Worm (Caenorhabditis elegans) whole organism, mixed stage, embryonic: Measurements from ENCODE around the gene Y38H6C.4.

Experiments used
- M03D4.4 ChIP-seq: sonication (generic microtip); optimal IDR thresholded peaks from 2 replicates; lab custom pipeline; 2017; ENCODE audit warnings: mild to moderate bottlenecking, missing genetic modification characterization, missing compliant biosample characterization
- bed-3 ChIP-seq: fragments of 200-800 bp; sonication (Bioruptor generic); optimal IDR thresholded peaks from 3 replicates; lab custom pipeline; 2018; ENCODE audit warnings: mild to moderate bottlenecking, missing genetic modification characterization, moderate library complexity, missing compliant biosample characterization
- blmp-1 ChIP-seq: fragments of 150-350 bp; optimal IDR thresholded peaks from 2 replicates; lab custom pipeline; 2014; ENCODE audit warnings: missing biosample characterization, missing genetic modification characterization
- ceh-39 ChIP-seq: fragments of 150-350 bp; optimal IDR thresholded peaks from 2 replicates; lab custom pipeline; 2014; ENCODE audit warnings: missing biosample characterization, missing genetic modification characterization
- ceh-43 ChIP-seq: fragments of 200-800 bp; sonication (Bioruptor generic); optimal IDR thresholded peaks from 2 replicates; lab custom pipeline; 2018; ENCODE audit warnings: mild to moderate bottlenecking, missing genetic modification characterization, moderate library complexity, missing compliant biosample characterization
- ceh-83 ChIP-seq: fragments of 200-800 bp; sonication (Bioruptor generic); optimal IDR thresholded peaks from 2 replicates; lab custom pipeline; 2018; ENCODE audit warnings: mild to moderate bottlenecking, missing genetic modification characterization, missing compliant biosample characterization
- ces-1 ChIP-seq: fragments of 150-350 bp; optimal IDR thresholded peaks from 2 replicates; lab custom pipeline; 2014; ENCODE audit warnings: missing biosample characterization, missing genetic modification reagents, missing genetic modification characterization
- cnd-1 ChIP-seq: fragments of 200-800 bp; sonication (Bioruptor generic); optimal IDR thresholded peaks from 2 replicates; lab custom pipeline; 2018; ENCODE audit warnings: mild to moderate bottlenecking, missing genetic modification characterization, missing compliant biosample characterization
- drap-1 ChIP-seq: fragments of 200-800 bp; sonication (Bioruptor generic); optimal IDR thresholded peaks from 3 replicates; lab custom pipeline; 2018; ENCODE audit warnings: mild to moderate bottlenecking, missing genetic modification characterization, missing compliant biosample characterization
- elt-1 ChIP-seq: sonication (generic microtip); optimal IDR thresholded peaks from 2 replicates; lab custom pipeline; 2017; ENCODE audit warnings: missing genetic modification characterization, mild to moderate bottlenecking, missing compliant biosample characterization, antibody characterized with exemption, moderate library complexity, borderline replicate concordance; ENCODE audit not compliant: insufficient read depth
- flh-1 ChIP-seq: fragments of 200-800 bp; sonication (Bioruptor generic); optimal IDR thresholded peaks from 2 replicates; lab custom pipeline; 2018; ENCODE audit warnings: mild to moderate bottlenecking, missing genetic modification characterization, moderate library complexity, missing compliant biosample characterization
- hlh-1 ChIP-seq: fragments of 150-350 bp; optimal IDR thresholded peaks from 2 replicates; lab custom pipeline; 2014; ENCODE audit warnings: missing biosample characterization, missing genetic modification reagents, missing genetic modification characterization
- lin-13 ChIP-seq: fragments of 150-350 bp; optimal IDR thresholded peaks from 2 replicates; lab custom pipeline; 2014; ENCODE audit warnings: missing biosample characterization, missing genetic modification characterization
- lin-32 ChIP-seq: fragments of 200-800 bp; sonication (Bioruptor generic); optimal IDR thresholded peaks from 2 replicates; lab custom pipeline; 2018; ENCODE audit warnings: mild to moderate bottlenecking, missing genetic modification characterization, missing compliant biosample characterization
- lsy-2 ChIP-seq: fragments of 150-350 bp; optimal IDR thresholded peaks from 2 replicates; lab custom pipeline; 2014; ENCODE audit warnings: missing biosample characterization, missing genetic modification characterization
- mab-5 ChIP-seq: fragments of 150-350 bp; optimal IDR thresholded peaks from 2 replicates; lab custom pipeline; 2014; ENCODE audit warnings: missing biosample characterization, missing genetic modification characterization
- mep-1 ChIP-seq: fragments of 150-350 bp; optimal IDR thresholded peaks from 2 replicates; lab custom pipeline; 2017; ENCODE audit warnings: missing biosample characterization, missing genetic modification reagents, missing genetic modification characterization, inconsistent platforms
- mls-2 ChIP-seq: sonication (generic microtip); optimal IDR thresholded peaks from 2 replicates; lab custom pipeline; 2016; ENCODE audit warnings: mild to moderate bottlenecking, missing genetic modification characterization, moderate library complexity, missing compliant biosample characterization
- nhr-12 ChIP-seq: fragments of 150-350 bp; optimal IDR thresholded peaks from 2 replicates; lab custom pipeline; 2014; ENCODE audit warnings: missing biosample characterization, missing genetic modification characterization
- nhr-2 ChIP-seq: fragments of 150-350 bp; optimal IDR thresholded peaks from 2 replicates; lab custom pipeline; 2014; ENCODE audit warnings: missing biosample characterization, missing genetic modification characterization
- nhr-237 ChIP-seq: fragments of 150-350 bp; optimal IDR thresholded peaks from 2 replicates; lab custom pipeline; 2014; ENCODE audit warnings: missing biosample characterization, missing genetic modification characterization
- nhr-28 ChIP-seq: fragments of 150-350 bp; optimal IDR thresholded peaks from 2 replicates; lab custom pipeline; 2014; ENCODE audit warnings: missing biosample characterization, missing genetic modification characterization
- nhr-76 ChIP-seq: sonication (generic microtip); optimal IDR thresholded peaks from 2 replicates; lab custom pipeline; 2017; ENCODE audit warnings: missing biosample characterization, missing genetic modification characterization
- pha-4 ChIP-seq: fragments of 150-350 bp; optimal IDR thresholded peaks from 2 replicates; lab custom pipeline; 2018; ENCODE audit warnings: missing biosample characterization, missing genetic modification reagents, missing genetic modification characterization
- sem-2 ChIP-seq: fragments of 200-800 bp; sonication (Bioruptor generic); optimal IDR thresholded peaks from 2 replicates; lab custom pipeline; 2018; ENCODE audit warnings: mild to moderate bottlenecking, missing genetic modification characterization, missing compliant biosample characterization
- snpc-4 ChIP-seq: fragments of 150-350 bp; optimal IDR thresholded peaks from 2 replicates; lab custom pipeline; 2014; ENCODE audit warnings: missing biosample characterization, missing genetic modification characterization
- tbx-8 ChIP-seq: fragments of 200-800 bp; sonication (Bioruptor generic); optimal IDR thresholded peaks from 2 replicates; lab custom pipeline; 2018; ENCODE audit warnings: mild to moderate bottlenecking, missing genetic modification characterization, moderate library complexity, missing compliant biosample characterization
- unc-120 ChIP-seq: sonication (generic microtip); optimal IDR thresholded peaks from 2 replicates; lab custom pipeline; 2017; ENCODE audit warnings: missing genetic modification characterization, missing compliant biosample characterization; ENCODE audit not compliant: poor library complexity, severe bottlenecking
- unc-39 ChIP-seq: fragments of 150-350 bp; optimal IDR thresholded peaks from 2 replicates; lab custom pipeline; 2014; ENCODE audit warnings: missing biosample characterization, missing genetic modification characterization
- unc-62 ChIP-seq: fragments of 150-350 bp; optimal IDR thresholded peaks from 2 replicates; lab custom pipeline; 2014; ENCODE audit warnings: missing biosample characterization, missing genetic modification reagents, missing genetic modification characterization
- ztf-11 ChIP-seq: fragments of 150-350 bp; optimal IDR thresholded peaks from 2 replicates; lab custom pipeline; 2014; ENCODE audit warnings: missing biosample characterization, missing genetic modification characterization

The Y38H6C.4 gene

DNA sequence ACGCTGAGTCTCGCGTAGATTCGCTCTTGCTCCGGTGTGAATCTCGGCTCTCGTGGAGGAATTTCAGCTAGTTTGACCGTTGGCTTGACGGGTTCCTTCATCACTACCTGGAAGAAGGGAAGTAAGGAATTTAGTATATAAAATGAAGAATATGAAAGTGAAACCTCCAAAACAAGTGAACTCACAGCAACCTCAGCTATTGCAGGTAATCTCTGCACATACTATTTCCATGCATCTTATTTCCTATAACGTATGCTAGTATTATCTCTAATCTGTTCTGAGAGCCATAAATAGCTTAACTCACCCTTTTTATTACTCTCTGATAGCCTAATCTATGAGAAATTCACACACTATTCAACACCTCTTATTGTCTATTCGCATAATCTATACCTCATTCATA lies at the start of gene Y38H6C.4:
Y38H6C.4 (minus strand) TSS at position 101 of the 400 bp plus-strand sequence.
- no peak for TF ChIP-seq mls-2
- TF ChIP-seq lsy-2 (tag; lab: Kevin White, UChicago), result no peak
- TF ChIP-seq ceh-39, result no peak
- TF ChIP-seq mab-5 (tag; lab: Kevin White, UChicago), result no peak
- TF ChIP-seq nhr-12, result no peak
- no peak for TF ChIP-seq nhr-2 (tag; lab: Kevin White, UChicago)
- no peak for TF ChIP-seq unc-39 (tag; lab: Kevin White, UChicago)
- TF ChIP-seq unc-120 (tag; lab: Kevin White, UChicago), result no peak
- no peak for TF ChIP-seq unc-62 (GFP tag; lab: Kevin White, UChicago)

ce11 chrV:20552971-20553370 lies 48.1 kb upstream of the Y38H6C.4 start, which contains the start of gene vmo-1:
Gene vmo-1 (minus strand): TSS chrV:20553071.
- no peak for TF ChIP-seq elt-1 (tag; lab: Kevin White, UChicago)
- no peak for TF ChIP-seq mep-1
- no peak for TF ChIP-seq lsy-2 (tag; lab: Kevin White, UChicago)
- TF ChIP-seq ceh-39, result no peak
- TF ChIP-seq tbx-8, result no peak
- no peak for TF ChIP-seq mls-2
- TF ChIP-seq unc-120 (tag; lab: Kevin White, UChicago), result no peak
- TF ChIP-seq ztf-11 (tag; lab: Kevin White, UChicago), result no peak
- no peak for TF ChIP-seq blmp-1 (tag; lab: Kevin White, UChicago)
- TF ChIP-seq bed-3, result no peak
- TF ChIP-seq flh-1 (GFP tag; lab: Kevin White, UChicago), result no peak
- TF ChIP-seq nhr-237 (tag; lab: Kevin White, UChicago), result no peak

ce11 chrV:20551096-20551495 lies 46.2 kb upstream of the Y38H6C.4 start, which contains the start of gene Y38H6C.20:
Gene Y38H6C.20 (minus strand): TSS chrV:20551196.
- no peak for TF ChIP-seq ceh-83 (GFP tag; lab: Kevin White, UChicago)
- no peak for TF ChIP-seq cnd-1 (tag; lab: Kevin White, UChicago)
- TF ChIP-seq mep-1, result no peak
- TF ChIP-seq unc-120 (tag; lab: Kevin White, UChicago), result no peak
- no peak for TF ChIP-seq M03D4.4 (tag; lab: Kevin White, UChicago)
- TF ChIP-seq drap-1 (GFP tag; lab: Kevin White, UChicago), result no peak
- TF ChIP-seq tbx-8, result no peak
- no peak for TF ChIP-seq flh-1 (GFP tag; lab: Kevin White, UChicago)
- TF ChIP-seq snpc-4 (tag; lab: Kevin White, UChicago), result no peak
- TF ChIP-seq ces-1 (GFP tag; lab: Kevin White, UChicago), result no peak
- TF ChIP-seq mls-2, result no peak
- TF ChIP-seq ztf-11 (tag; lab: Kevin White, UChicago), result no peak
- TF ChIP-seq sem-2 (GFP tag; lab: Kevin White, UChicago), result no peak
- no peak for TF ChIP-seq nhr-28 (tag; lab: Kevin White, UChicago)

- no peak for TF ChIP-seq ces-1 (GFP tag; lab: Kevin White, UChicago)
- no peak for TF ChIP-seq ztf-11 (tag; lab: Kevin White, UChicago)
- TF ChIP-seq bed-3, result no peak
- TF ChIP-seq pha-4 (tag; lab: Kevin White, UChicago), result no peak
- no peak for TF ChIP-seq M03D4.4 (tag; lab: Kevin White, UChicago)
- no peak for TF ChIP-seq unc-120 (tag; lab: Kevin White, UChicago)
- TF ChIP-seq nhr-237 (tag; lab: Kevin White, UChicago), result no peak
- no peak for TF ChIP-seq lin-13 (tag; lab: Kevin White, UChicago)
- no peak for TF ChIP-seq lsy-2 (tag; lab: Kevin White, UChicago)
- no peak for TF ChIP-seq ceh-83 (GFP tag; lab: Kevin White, UChicago)
- no peak for TF ChIP-seq ceh-39
- no peak for TF ChIP-seq nhr-28 (tag; lab: Kevin White, UChicago)
- TF ChIP-seq nhr-76 (tag; lab: Kevin White, UChicago), result no peak
- TF ChIP-seq unc-39 (tag; lab: Kevin White, UChicago), result no peak
- TF ChIP-seq unc-62 (GFP tag; lab: Kevin White, UChicago), result no peak
- no peak for TF ChIP-seq mab-5 (tag; lab: Kevin White, UChicago)
- no peak for TF ChIP-seq hlh-1 (tag; lab: Kevin White, UChicago)
- no peak for TF ChIP-seq ceh-43 (GFP tag; lab: Kevin White, UChicago)
Observed at ce11 chrV:20547048-20547447, 42.2 kb upstream of the Y38H6C.4 start, which contains the start of gene Y38H6C.18. Gene Y38H6C.18 (minus strand): TSS chrV:20547148.

DNA sequence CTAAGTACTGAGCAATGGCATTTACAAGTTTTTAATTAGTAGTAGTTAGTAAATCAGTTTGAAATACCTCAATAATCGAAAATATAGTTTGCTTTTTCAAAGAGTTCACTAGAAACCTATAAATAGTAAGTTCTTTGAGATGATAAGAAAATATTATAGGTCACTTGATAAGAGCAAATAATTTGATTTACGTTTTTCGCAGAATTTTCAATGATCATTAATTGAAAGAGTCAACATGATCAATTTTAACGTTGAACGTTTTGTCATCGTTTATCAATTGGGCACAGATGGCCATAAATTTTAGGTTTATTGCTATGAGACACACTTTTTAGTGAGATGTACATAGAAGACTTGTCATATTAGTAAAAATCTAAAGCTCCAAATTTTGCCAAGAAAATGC lies 40.8 kb upstream of the Y38H6C.4 start:
- TF ChIP-seq lin-32 (GFP tag; lab: Kevin White, UChicago), result no peak
- no peak for TF ChIP-seq pha-4 (tag; lab: Kevin White, UChicago)
